Fruit fly (Drosophila melanogaster): Measurements from ENCODE around the gene CG15803.

The CG15803 gene

dm6 chr3R:18360630-18361260 lies at the start of gene CG15803:
Gene CG15803, minus strand, starts transcription at chr3R:18360728.
- TF ChIP-seq psq (optimal IDR thresholded peaks at IDR 0.05) (no peak), Dll (optimal IDR thresholded peaks at IDR 0.05) (peak; percentile 61)

dm6 chr3R:18404713-18405112 lies 44.2 kb upstream of the CG15803 start, which contains the start of gene CG7685:
Gene CG7685, plus strand, starts transcription at chr3R:18404940.
- no peak for TF ChIP-seq psq (optimal IDR thresholded peaks at IDR 0.05)
- TF ChIP-seq Dll (optimal IDR thresholded peaks at IDR 0.05) = no peak
- no peak for TF ChIP-seq CG8478 (optimal IDR thresholded peaks at IDR 0.05)

- TF ChIP-seq Dll (optimal IDR thresholded peaks at IDR 0.05) (no peak), pan (optimal IDR thresholded peaks at IDR 0.05) (no peak), CG8478 (optimal IDR thresholded peaks at IDR 0.05) (no peak), usp (GFP tag; optimal IDR thresholded peaks at IDR 0.05) (no peak), psq (optimal IDR thresholded peaks at IDR 0.05) (no peak), EcR (GFP tag; optimal IDR thresholded peaks at IDR 0.05) (no peak)
These were observed 42.3 kb upstream of the CG15803 start, which contains the start of the genes Wdr37 and koko for dm6 chr3R:18402549-18403429. Gene Wdr37, minus strand, starts transcription at chr3R:18402716. Gene koko, plus strand, starts transcription at chr3R:18403026.

dm6 chr3R:18399698-18400020 lies 39.1 kb upstream of the CG15803 start:
- TF ChIP-seq CG8478 (optimal IDR thresholded peaks at IDR 0.05) = no peak
- no peak for TF ChIP-seq EcR (GFP tag; optimal IDR thresholded peaks at IDR 0.05)
- TF ChIP-seq pan (optimal IDR thresholded peaks at IDR 0.05) = no peak
- TF ChIP-seq Dll (optimal IDR thresholded peaks at IDR 0.05) = no peak

dm6 chr3R:18398954-18399697 lies 38.6 kb upstream of the CG15803 start, which contains the start of gene Vha100-2:
Gene Vha100-2, minus strand, starts transcription at chr3R:18399169.
- TF ChIP-seq CG8478 (optimal IDR thresholded peaks at IDR 0.05) = no peak
- TF ChIP-seq psq (optimal IDR thresholded peaks at IDR 0.05) = no peak
- peak; percentile 63 for TF ChIP-seq pan (optimal IDR thresholded peaks at IDR 0.05)
- TF ChIP-seq Dll (optimal IDR thresholded peaks at IDR 0.05) = peak; percentile 22
- no peak for TF ChIP-seq usp (GFP tag; optimal IDR thresholded peaks at IDR 0.05)
- TF ChIP-seq EcR (GFP tag; optimal IDR thresholded peaks at IDR 0.05) = no peak

- TF ChIP-seq EcR (GFP tag; optimal IDR thresholded peaks at IDR 0.05) (no peak), CG8478 (optimal IDR thresholded peaks at IDR 0.05) (no peak), pan (optimal IDR thresholded peaks at IDR 0.05) (no peak), usp (GFP tag; optimal IDR thresholded peaks at IDR 0.05) (no peak), Dll (optimal IDR thresholded peaks at IDR 0.05) (peak; percentile 64)
These were observed 38.0 kb upstream of the CG15803 start for dm6 chr3R:18398460-18398901.

dm6 chr3R:18397834-18398378 lies 37.4 kb upstream of the CG15803 start:
- no peak for TF ChIP-seq CG8478 (optimal IDR thresholded peaks at IDR 0.05)
- no peak for TF ChIP-seq psq (optimal IDR thresholded peaks at IDR 0.05)
- TF ChIP-seq pan (optimal IDR thresholded peaks at IDR 0.05) = no peak
- no peak for TF ChIP-seq usp (GFP tag; optimal IDR thresholded peaks at IDR 0.05)
- TF ChIP-seq Dll (optimal IDR thresholded peaks at IDR 0.05) = no peak
- no peak for TF ChIP-seq EcR (GFP tag; optimal IDR thresholded peaks at IDR 0.05)

- no peak for TF ChIP-seq EcR (GFP tag; optimal IDR thresholded peaks at IDR 0.05)
- no peak for TF ChIP-seq psq (optimal IDR thresholded peaks at IDR 0.05)
- TF ChIP-seq Dll (optimal IDR thresholded peaks at IDR 0.05) = peak; percentile 89
These were observed 36.5 kb upstream of the CG15803 start, which contains the start of gene Vti1b for dm6 chr3R:18396801-18397604. Gene Vti1b, plus strand, starts transcription at chr3R:18396995.

- TF ChIP-seq EcR (GFP tag; optimal IDR thresholded peaks at IDR 0.05) (no peak), pan (optimal IDR thresholded peaks at IDR 0.05) (no peak), CG8478 (optimal IDR thresholded peaks at IDR 0.05) (no peak), psq (optimal IDR thresholded peaks at IDR 0.05) (no peak), usp (GFP tag; optimal IDR thresholded peaks at IDR 0.05) (no peak), Dll (optimal IDR thresholded peaks at IDR 0.05) (no peak)
These were observed 35.2 kb upstream of the CG15803 start for dm6 chr3R:18395694-18396093.

- no peak for TF ChIP-seq usp (GFP tag; optimal IDR thresholded peaks at IDR 0.05)
- no peak for TF ChIP-seq CG8478 (optimal IDR thresholded peaks at IDR 0.05)
- TF ChIP-seq Dll (optimal IDR thresholded peaks at IDR 0.05) = no peak
- TF ChIP-seq pan (optimal IDR thresholded peaks at IDR 0.05) = no peak
- TF ChIP-seq psq (optimal IDR thresholded peaks at IDR 0.05) = no peak
- no peak for TF ChIP-seq EcR (GFP tag; optimal IDR thresholded peaks at IDR 0.05)
These were observed 34.3 kb upstream of the CG15803 start for dm6 chr3R:18394876-18395275.

dm6 chr3R:18393436-18393835 lies 32.9 kb upstream of the CG15803 start:
- no peak for TF ChIP-seq CG8478 (optimal IDR thresholded peaks at IDR 0.05)
- TF ChIP-seq pan (optimal IDR thresholded peaks at IDR 0.05) = no peak
- no peak for TF ChIP-seq EcR (GFP tag; optimal IDR thresholded peaks at IDR 0.05)
- TF ChIP-seq Dll (optimal IDR thresholded peaks at IDR 0.05) = no peak
- TF ChIP-seq usp (GFP tag; optimal IDR thresholded peaks at IDR 0.05) = no peak
- no peak for TF ChIP-seq psq (optimal IDR thresholded peaks at IDR 0.05)

Measured in whole organism.